Fruit fly (Drosophila melanogaster) whole organism: ENCODE data around the gene Desat1.
"Not testable (repeated sequence)": the region's sequence is repeated elsewhere in the genome, so short reads cannot be mapped to it uniquely, and the experiment has no call there.

Source experiments
- CG8478 ChIP-seq: fragments of >200 bp; optimal IDR thresholded peaks from 2 replicates; lab custom pipeline; 2018; ENCODE audit warnings: inconsistent platforms
- Dll ChIP-seq: fragments of >200 bp; optimal IDR thresholded peaks from 2 replicates; lab custom pipeline; 2017
- EcR ChIP-seq, 2 experiments: fragments of >200 bp; optimal IDR thresholded peaks; 2 replicates each; lab custom pipeline; 2017; ENCODE audit warnings: missing biosample characterization in 2 of 2, missing genetic modification characterization in 2 of 2, missing genetic modification reagents in 2 of 2
- pan ChIP-seq: fragments of >200 bp; optimal IDR thresholded peaks from 2 replicates; lab custom pipeline; 2017
- psq ChIP-seq: fragments of >200 bp; optimal IDR thresholded peaks from 2 replicates; lab custom pipeline; 2017
- usp ChIP-seq: fragments of >200 bp; optimal IDR thresholded peaks from 2 replicates; lab custom pipeline; 2017; ENCODE audit warnings: missing biosample characterization, missing genetic modification characterization, mixed read lengths

Gene Desat1

DNA sequence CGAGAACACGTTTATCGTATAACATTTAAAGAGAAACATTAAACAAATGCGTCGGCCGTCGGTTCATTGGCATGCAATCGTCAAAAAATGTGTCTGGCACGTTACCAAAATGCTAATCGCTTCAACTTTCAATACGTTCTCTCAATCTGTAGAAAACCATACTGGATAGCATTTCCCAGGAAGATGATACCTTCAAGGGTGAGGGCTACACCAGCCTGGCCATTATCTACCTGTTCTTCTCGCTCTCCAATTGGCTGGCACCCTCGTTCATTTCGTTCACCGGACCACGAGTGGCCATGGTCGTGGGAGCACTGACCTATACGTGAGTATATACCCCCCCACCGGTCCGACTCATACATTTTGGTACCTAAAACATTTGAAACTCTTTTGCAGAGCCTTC, 15.1 kb downstream of the Desat1 start:
- no peak for TF ChIP-seq pan (lab: Kevin White, UChicago)
- no peak for TF ChIP-seq Dll
- TF ChIP-seq CG8478 (lab: Kevin White, UChicago) = no peak
- no peak for TF ChIP-seq psq (lab: Kevin White, UChicago)
- no peak for TF ChIP-seq EcR (GFP tag; optimal IDR thresholded peaks at IDR 0.05; lab: Kevin White, UChicago)
- no peak for TF ChIP-seq usp (GFP tag; lab: Kevin White, UChicago)

DNA sequence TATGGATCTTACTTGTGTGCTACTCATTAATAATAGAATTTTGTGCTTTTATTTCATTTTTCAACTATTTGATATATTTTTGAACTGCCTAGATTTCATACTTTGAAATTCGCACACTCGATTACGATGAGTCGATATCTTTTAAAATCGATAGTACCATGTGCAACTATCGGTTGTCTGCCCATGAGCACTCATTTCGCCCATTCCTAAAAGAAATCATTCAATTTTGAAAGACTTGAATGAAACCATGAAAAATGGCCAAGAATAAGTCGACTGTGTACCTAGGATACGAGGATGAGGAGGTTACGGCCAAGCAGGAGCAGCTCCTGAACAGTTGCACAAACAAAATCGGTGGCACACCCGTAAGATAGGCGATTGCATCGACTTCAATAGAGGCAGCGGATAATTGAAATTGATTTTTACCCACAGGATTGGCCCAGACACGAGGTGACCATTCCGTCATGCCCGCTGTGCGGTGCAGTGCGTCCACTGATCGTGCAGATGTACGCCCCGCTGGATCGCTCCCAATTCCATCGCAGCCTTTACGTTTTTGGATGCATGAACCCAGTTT, 17.1 kb downstream of the Desat1 start, which contains the start of gene trus:
TSS of gene trus (plus strand) at position 204 of the 571 bp plus-strand sequence.
- TF ChIP-seq usp (GFP tag; lab: Kevin White, UChicago) (no peak), psq (lab: Kevin White, UChicago) (no peak), CG8478 (lab: Kevin White, UChicago) (no peak), EcR (GFP tag; optimal IDR thresholded peaks at IDR 0.05; lab: Kevin White, UChicago) (no peak), Dll (no peak), pan (lab: Kevin White, UChicago) (no peak)

- TF ChIP-seq CG8478 (lab: Kevin White, UChicago) (no peak), psq (lab: Kevin White, UChicago) (no peak), usp (GFP tag; lab: Kevin White, UChicago) (no peak), pan (lab: Kevin White, UChicago) (no peak), Dll (no peak), EcR (GFP tag; optimal IDR thresholded peaks at IDR 0.05; lab: Kevin White, UChicago) (no peak)
These were observed 20.6 kb downstream of the Desat1 start, which contains the start of the genes CG5961 and Polr3C for dm6 chr3R:12459879-12460522. TSS of gene CG5961 (minus strand) at chr3R:12460294. TSS of gene Polr3C (plus strand) at chr3R:12460414.

DNA sequence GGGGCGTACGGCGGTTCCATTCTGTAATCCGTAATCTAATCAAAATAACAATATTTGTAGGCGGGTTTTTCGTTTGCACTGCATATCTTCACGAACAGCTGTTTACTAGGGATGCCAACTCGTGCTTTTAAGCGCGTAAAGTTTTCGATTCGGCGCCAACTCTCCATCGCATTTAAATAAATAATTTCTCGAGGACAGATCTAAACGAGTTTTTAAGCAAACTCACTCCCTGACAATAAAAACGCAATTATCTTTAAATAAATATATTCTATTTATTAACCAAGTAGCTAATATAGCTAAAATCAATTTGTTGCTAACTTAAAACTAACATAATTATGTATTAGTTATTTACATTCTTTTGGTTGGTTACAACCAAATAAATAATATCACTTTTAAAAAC, 25.8 kb downstream of the Desat1 start, which contains the start of gene CG5608:
TSS of gene CG5608 (minus strand) at position 101 of the 400 bp plus-strand sequence.
- TF ChIP-seq CG8478 (lab: Kevin White, UChicago); usp (GFP tag; lab: Kevin White, UChicago); psq (lab: Kevin White, UChicago): not testable (repeated sequence)

dm6 chr3R:12467675-12468074, 28.3 kb downstream of the Desat1 start, which contains the start of gene Hsp70Ba:
TSS of gene Hsp70Ba (minus strand) at chr3R:12467776.
- not testable (repeated sequence) for TF ChIP-seq Dll; usp (GFP tag; lab: Kevin White, UChicago); EcR (GFP tag; optimal IDR thresholded peaks at IDR 0.05; lab: Kevin White, UChicago)
